Worm (Caenorhabditis elegans): ENCODE data around the gene C09B8.4.

DNA sequence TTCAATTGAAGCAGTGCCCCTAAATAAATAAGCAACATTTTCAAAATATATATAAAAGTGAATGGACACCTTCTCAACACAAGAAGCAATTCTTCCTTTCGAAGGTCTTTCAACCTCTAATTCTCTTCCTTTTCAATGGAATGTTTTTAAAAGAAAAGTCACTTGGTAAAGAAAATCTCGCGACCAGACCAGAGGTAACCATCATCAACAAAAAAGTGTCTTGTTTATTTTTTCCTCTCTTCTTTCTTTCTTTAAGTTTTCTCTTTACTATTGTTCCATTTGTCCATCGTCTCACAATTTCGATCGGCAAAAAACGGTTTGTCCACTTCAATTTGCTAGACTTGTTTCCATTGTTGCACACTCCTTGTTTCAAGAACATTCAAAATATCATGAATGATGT, 4.6 kb downstream of the C09B8.4 start, which contains the start of gene C09B8.8:
- TF ChIP-seq nhr-77 (tag; optimal IDR thresholded peaks at IDR 0.05) (no peak), lin-39 (tag; optimal IDR thresholded peaks at IDR 0.05) (no peak), skn-1 (tag; optimal IDR thresholded peaks at IDR 0.05) (no peak), blmp-1 (tag; optimal IDR thresholded peaks at IDR 0.05) (peak; percentile 12), ces-1 (GFP tag; optimal IDR thresholded peaks at IDR 0.05) (no peak), pag-3 (tag; optimal IDR thresholded peaks at IDR 0.05; ENCODE audit: borderline replicate concordance, insufficient read depth) (no peak), fos-1 (tag; optimal IDR thresholded peaks at IDR 0.05) (no peak), lir-3 (tag; optimal IDR thresholded peaks at IDR 0.05; ENCODE audit: poor library complexity) (no peak), ztf-11 (tag; optimal IDR thresholded peaks at IDR 0.05) (no peak), unc-62 (GFP tag; optimal IDR thresholded peaks at IDR 0.05) (no peak), aly-2 (tag; optimal IDR thresholded peaks at IDR 0.05) (no peak), snpc-4 (tag; optimal IDR thresholded peaks at IDR 0.05) (no peak)
